Worm (Caenorhabditis elegans) whole organism, L1 larva: ENCODE data around the gene fbxa-43.

Source experiments
- F16B12.6 ChIP-seq: fragments of 150-350 bp; optimal IDR thresholded peaks from 2 replicates; lab custom pipeline; 2014; ENCODE audit warnings: missing biosample characterization, missing genetic modification characterization
- Y116A8C.19 ChIP-seq: sonication (generic microtip); optimal IDR thresholded peaks from 2 replicates; lab custom pipeline; 2016; ENCODE audit warnings: missing compliant biosample characterization, missing genetic modification characterization, borderline replicate concordance
- aha-1 ChIP-seq: fragments of 150-350 bp; optimal IDR thresholded peaks from 2 replicates; lab custom pipeline; 2014; ENCODE audit warnings: missing biosample characterization, missing genetic modification characterization
- ama-1 ChIP-seq: fragments of 150-350 bp; optimal IDR thresholded peaks from 2 replicates; lab custom pipeline; 2014
- blmp-1 ChIP-seq: fragments of 150-350 bp; optimal IDR thresholded peaks from 2 replicates; lab custom pipeline; 2014; ENCODE audit warnings: missing biosample characterization, missing genetic modification characterization
- ceh-63 ChIP-seq: fragments of 200-800 bp; sonication (Bioruptor generic); optimal IDR thresholded peaks from 2 replicates; lab custom pipeline; 2018; ENCODE audit warnings: mild to moderate bottlenecking, missing genetic modification characterization, missing compliant biosample characterization
- ces-1 ChIP-seq: fragments of 150-350 bp; optimal IDR thresholded peaks from 2 replicates; lab custom pipeline; 2014; ENCODE audit warnings: missing biosample characterization, missing genetic modification reagents, missing genetic modification characterization
- dpl-1 ChIP-seq, 3 experiments: fragments of 150-350 bp in 2 of 3; sonication (generic microtip) in 1 of 3; optimal IDR thresholded peaks; 2 replicates each; lab custom pipeline; 2014 to 2017; ENCODE audit warnings: missing biosample characterization in 3 of 3, missing genetic modification characterization in 3 of 3, missing genetic modification reagents in 3 of 3
- efl-1 ChIP-seq, 4 experiments: fragments of 150-350 bp; optimal IDR thresholded peaks in 3 of 4; peaks in 1 of 4; 1 replicate in 1 of 4; 2 replicates in 3 of 4; lab custom pipeline; 2014; ENCODE audit warnings: missing biosample characterization in 2 of 4, missing genetic modification characterization in 2 of 4, missing genetic modification reagents in 2 of 4
- efl-3 ChIP-seq: fragments of 200-800 bp; sonication (Bioruptor generic); optimal IDR thresholded peaks from 2 replicates; lab custom pipeline; 2018; ENCODE audit warnings: mild to moderate bottlenecking, missing genetic modification characterization, missing compliant biosample characterization
- egl-27 ChIP-seq, 2 experiments: fragments of 150-350 bp in 1 of 2; sonication (generic microtip); optimal IDR thresholded peaks; 3 replicates each; lab custom pipeline; 2017 to 2018; ENCODE audit warnings: missing biosample characterization in 2 of 2, missing genetic modification characterization in 2 of 2, missing genetic modification reagents in 2 of 2
- elt-2 ChIP-seq: sonication (generic microtip); optimal IDR thresholded peaks from 2 replicates; lab custom pipeline; 2016; ENCODE audit warnings: missing genetic modification characterization, mild to moderate bottlenecking, inconsistent platforms, missing compliant biosample characterization, missing genetic modification reagents
- elt-3 ChIP-seq, 6 experiments: fragments of 150-350 bp in 1 of 6; sonication (generic microtip); optimal IDR thresholded peaks; 2 replicates each; lab custom pipeline; 2017 to 2018; ENCODE audit warnings: missing biosample characterization in 6 of 6, missing genetic modification characterization in 6 of 6, inconsistent platforms in 1 of 6
- fkh-4 ChIP-seq: sonication (generic microtip); optimal IDR thresholded peaks from 2 replicates; lab custom pipeline; 2016; ENCODE audit warnings: missing compliant biosample characterization, missing genetic modification characterization, borderline replicate concordance
- fos-1 ChIP-seq: fragments of 150-350 bp; optimal IDR thresholded peaks from 2 replicates; lab custom pipeline; 2014; ENCODE audit warnings: missing biosample characterization, missing genetic modification characterization
- hlh-17 ChIP-seq: fragments of 200-800 bp; sonication (Bioruptor generic); optimal IDR thresholded peaks from 2 replicates; lab custom pipeline; 2018; ENCODE audit warnings: missing genetic modification characterization, mild to moderate bottlenecking, missing compliant biosample characterization, moderate library complexity, borderline replicate concordance
- hlh-4 ChIP-seq: sonication (generic microtip); optimal IDR thresholded peaks from 2 replicates; lab custom pipeline; 2016; ENCODE audit warnings: mild to moderate bottlenecking, missing genetic modification characterization, missing compliant biosample characterization
- isw-1 ChIP-seq: fragments of 200-800 bp; sonication (Bioruptor generic); IDR thresholded peaks from 2 replicates; pipeline ENCODE4 v1.3.6; 2022; ENCODE audit warnings: missing genetic modification characterization, missing compliant biosample characterization
- jun-1 ChIP-seq: fragments of 150-350 bp; optimal IDR thresholded peaks from 2 replicates; lab custom pipeline; 2014; ENCODE audit warnings: missing biosample characterization, missing genetic modification reagents, missing genetic modification characterization
- lin-13 ChIP-seq: fragments of 150-350 bp; optimal IDR thresholded peaks from 2 replicates; lab custom pipeline; 2014; ENCODE audit warnings: missing biosample characterization, missing genetic modification reagents, missing genetic modification characterization
- lin-15B ChIP-seq: fragments of 150-350 bp; sonication (generic microtip); optimal IDR thresholded peaks from 3 replicates; lab custom pipeline; 2014; ENCODE audit warnings: missing biosample characterization, missing genetic modification characterization
- mab-9 ChIP-seq: fragments of 200-800 bp; sonication (Bioruptor generic); IDR thresholded peaks from 2 replicates; pipeline ENCODE4 v1.3.6; 2022; ENCODE audit warnings: missing genetic modification reagents, missing genetic modification characterization, missing compliant biosample characterization
- mdl-1 ChIP-seq, 2 experiments: fragments of 150-350 bp; optimal IDR thresholded peaks; 2 replicates each; lab custom pipeline; 2014 to 2017; ENCODE audit warnings: missing biosample characterization in 2 of 2, missing genetic modification characterization in 2 of 2, inconsistent platforms in 1 of 2
- mep-1 ChIP-seq: fragments of 150-350 bp; optimal IDR thresholded peaks from 2 replicates; lab custom pipeline; 2014; ENCODE audit warnings: missing biosample characterization, missing genetic modification characterization
- nhr-237 ChIP-seq: fragments of 150-350 bp; optimal IDR thresholded peaks from 2 replicates; lab custom pipeline; 2014; ENCODE audit warnings: missing biosample characterization, missing genetic modification characterization
- nhr-47 ChIP-seq: sonication (generic microtip); optimal IDR thresholded peaks from 2 replicates; lab custom pipeline; 2016; ENCODE audit warnings: mild to moderate bottlenecking, missing genetic modification characterization, moderate library complexity, missing compliant biosample characterization
- nhr-71 ChIP-seq: sonication (generic microtip); optimal IDR thresholded peaks from 2 replicates; lab custom pipeline; 2016; ENCODE audit warnings: mild to moderate bottlenecking, missing genetic modification characterization, moderate library complexity, missing compliant biosample characterization
- nhr-77 ChIP-seq: fragments of 150-350 bp; optimal IDR thresholded peaks from 2 replicates; lab custom pipeline; 2014; ENCODE audit warnings: missing biosample characterization, missing genetic modification characterization
- nhr-85 ChIP-seq: sonication (generic microtip); peaks from one replicate; lab custom pipeline; 2016; ENCODE audit warnings: missing genetic modification characterization, inconsistent platforms, missing compliant biosample characterization
- pag-3 ChIP-seq: sonication (generic microtip); optimal IDR thresholded peaks from 2 replicates; lab custom pipeline; 2017; ENCODE audit warnings: missing genetic modification characterization, mild to moderate bottlenecking, missing compliant biosample characterization, antibody characterized with exemption, borderline replicate concordance; ENCODE audit not compliant: insufficient read depth
- pqm-1 ChIP-seq: sonication (generic microtip); optimal IDR thresholded peaks from 3 replicates; lab custom pipeline; 2017; ENCODE audit warnings: missing biosample characterization, missing genetic modification characterization
- sup-37 ChIP-seq: fragments of 200-800 bp; sonication (Bioruptor generic); optimal IDR thresholded peaks from 2 replicates; lab custom pipeline; 2018; ENCODE audit warnings: mild to moderate bottlenecking, missing genetic modification characterization, missing compliant biosample characterization
- swsn-7 ChIP-seq: sonication (generic microtip); optimal IDR thresholded peaks from 2 replicates; lab custom pipeline; 2016; ENCODE audit warnings: missing genetic modification characterization, missing compliant biosample characterization
- tbx-2 ChIP-seq: sonication (generic microtip); optimal IDR thresholded peaks from 2 replicates; lab custom pipeline; 2016; ENCODE audit warnings: missing genetic modification characterization, missing compliant biosample characterization
- tlp-1 ChIP-seq: fragments of 150-350 bp; optimal IDR thresholded peaks from 2 replicates; lab custom pipeline; 2014; ENCODE audit warnings: missing biosample characterization, missing genetic modification characterization
- unc-86 ChIP-seq: sonication (generic microtip); optimal IDR thresholded peaks from 2 replicates; lab custom pipeline; 2016; ENCODE audit warnings: missing genetic modification characterization, missing compliant biosample characterization
- unc-98 ChIP-seq: fragments of 200-800 bp; sonication (Bioruptor generic); IDR thresholded peaks from 2 replicates; pipeline ENCODE4 v1.3.6; 2022; ENCODE audit warnings: missing genetic modification characterization, missing compliant biosample characterization
- vab-15 ChIP-seq: sonication (generic microtip); optimal IDR thresholded peaks from 2 replicates; lab custom pipeline; 2017; ENCODE audit warnings: missing genotype, mild to moderate bottlenecking, missing genetic modification characterization, missing compliant biosample characterization
- zag-1 ChIP-seq: fragments of 150-350 bp; optimal IDR thresholded peaks from 2 replicates; lab custom pipeline; 2014; ENCODE audit warnings: missing biosample characterization, missing genetic modification characterization
- zip-4 ChIP-seq: fragments of 200-800 bp; sonication (Bioruptor generic); optimal IDR thresholded peaks from 2 replicates; lab custom pipeline; 2018; ENCODE audit warnings: mild to moderate bottlenecking, missing genetic modification characterization, moderate library complexity, missing compliant biosample characterization
- ztf-4 ChIP-seq: fragments of 150-350 bp; optimal IDR thresholded peaks from 2 replicates; lab custom pipeline; 2014; ENCODE audit warnings: missing biosample characterization, missing genetic modification characterization

fbxa-43 gene

ce11 chrIII:2245727-2246126 is 13.0 kb downstream of the fbxa-43 start, which contains the start of gene srd-67:
srd-67 (minus strand) TSS chrIII:2245827.
- TF ChIP-seq unc-86 (tag; lab: Kevin White, UChicago) = no peak
- TF ChIP-seq ces-1 (GFP tag; lab: Kevin White, UChicago) = no peak
- no peak for TF ChIP-seq mep-1
- no peak for TF ChIP-seq Y116A8C.19 (tag; lab: Kevin White, UChicago)
- TF ChIP-seq pag-3 (tag; lab: Kevin White, UChicago) = no peak
- no peak for TF ChIP-seq elt-3 (tag; optimal IDR thresholded peaks at IDR 0.05; lab: Kevin White, UChicago)
- no peak for TF ChIP-seq fos-1
- TF ChIP-seq nhr-237 (tag; lab: Kevin White, UChicago) = no peak
- no peak for TF ChIP-seq mab-9 (GFP tag; lab: Robert Waterston, UW)

ce11 chrIII:2243617-2244016 is 15.1 kb downstream of the fbxa-43 start:
- TF ChIP-seq efl-3 = no peak
- TF ChIP-seq hlh-4 (tag; lab: Kevin White, UChicago) = no peak
- TF ChIP-seq pqm-1 (tag; lab: Kevin White, UChicago) = no peak
- TF ChIP-seq blmp-1 (tag; lab: Kevin White, UChicago) = no peak
- no peak for TF ChIP-seq zag-1
- TF ChIP-seq ces-1 (GFP tag; lab: Kevin White, UChicago) = no peak
- no peak for TF ChIP-seq hlh-17
- TF ChIP-seq isw-1 = no peak
- no peak for TF ChIP-seq aha-1
- TF ChIP-seq sup-37 = no peak
- TF ChIP-seq ama-1 = no peak
- no peak for TF ChIP-seq F16B12.6 (tag; lab: Kevin White, UChicago)
- no peak for TF ChIP-seq zip-4
- no peak for TF ChIP-seq nhr-47

- TF ChIP-seq lin-15B (tag; lab: Kevin White, UChicago) (no peak), vab-15 (tag; lab: Kevin White, UChicago) (no peak), fkh-4 (tag; lab: Kevin White, UChicago) (no peak), tbx-2 (tag; lab: Kevin White, UChicago) (no peak), unc-86 (tag; lab: Kevin White, UChicago) (no peak), ztf-4 (tag; lab: Kevin White, UChicago) (no peak), hlh-17 (no peak)
Observed at ce11 chrIII:2240471-2240870, 18.3 kb downstream of the fbxa-43 start, which contains the start of gene srz-56. srz-56 (plus strand) TSS chrIII:2240771.

- peak; percentile 91 for TF ChIP-seq elt-2
- peak; percentile 12 for TF ChIP-seq tlp-1 (tag; lab: Kevin White, UChicago)
- peak; percentile 7 for TF ChIP-seq jun-1 (tag; lab: Kevin White, UChicago)
- peak; percentile 72 for TF ChIP-seq pqm-1 (tag; lab: Kevin White, UChicago)
- TF ChIP-seq nhr-77 (tag; lab: Kevin White, UChicago) = no peak
- no peak for TF ChIP-seq swsn-7 (tag; lab: Kevin White, UChicago)
- TF ChIP-seq hlh-4 (tag; lab: Kevin White, UChicago) = no peak
- no peak for TF ChIP-seq lin-13 (GFP tag; lab: Kevin White, UChicago)
Observed at ce11 chrIII:2239587-2240144, 19.1 kb downstream of the fbxa-43 start, which contains the start of gene C39B5.10. C39B5.10 (minus strand) TSS chrIII:2239637.

- TF ChIP-seq ces-1 (GFP tag; lab: Kevin White, UChicago) = no peak
- no peak for TF ChIP-seq ceh-63 (GFP tag; lab: Kevin White, UChicago)
- TF ChIP-seq efl-1 (optimal IDR thresholded peaks at IDR 0.05; lab: Kevin White, UChicago) = no peak
- TF ChIP-seq efl-1 (GFP tag; optimal IDR thresholded peaks at IDR 0.05 in 1 of 2; lab: Kevin White, UChicago) = peak in 1 of 2 experiments; percentile 32
- TF ChIP-seq nhr-71 = no peak
- no peak for TF ChIP-seq unc-98
- TF ChIP-seq nhr-237 (tag; lab: Kevin White, UChicago) = no peak
- no peak for TF ChIP-seq Y116A8C.19 (tag; lab: Kevin White, UChicago)
- TF ChIP-seq egl-27 (tag; optimal IDR thresholded peaks at IDR 0.05; lab: Kevin White, UChicago) = no peak
- TF ChIP-seq nhr-85 (tag; lab: Kevin White, UChicago) = peak; percentile 53
- no peak for TF ChIP-seq efl-3
- TF ChIP-seq dpl-1 (GFP tag; optimal IDR thresholded peaks at IDR 0.05; lab: Kevin White, UChicago) = no peak
- TF ChIP-seq mdl-1 (tag; optimal IDR thresholded peaks at IDR 0.05; lab: Kevin White, UChicago) = no peak
Observed at ce11 chrIII:2234192-2234934, 24.4 kb downstream of the fbxa-43 start, which contains the start of gene C39B5.2. C39B5.2 (plus strand) TSS chrIII:2234884.
